Worm (Caenorhabditis elegans): ENCODE data around the gene sucg-1.

DNA sequence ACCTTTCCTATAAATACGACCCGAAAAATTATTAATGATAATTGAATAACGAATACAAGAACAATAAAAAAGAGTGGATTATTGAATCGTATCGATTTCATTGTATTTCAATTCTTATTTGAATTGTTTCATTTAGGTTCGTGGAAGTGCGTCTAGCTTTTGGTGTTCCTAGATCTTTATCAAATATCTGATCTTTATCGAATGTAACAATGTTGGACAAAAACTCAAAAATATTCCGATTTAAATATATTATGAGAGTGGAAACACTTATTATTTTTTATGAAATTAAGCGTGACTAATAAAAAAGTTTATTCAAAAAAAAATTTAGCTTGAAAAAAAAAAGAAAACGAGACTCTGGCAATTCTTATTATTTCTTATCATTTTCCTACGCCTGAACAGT, 3.2 kb downstream of the sucg-1 start, which contains the start of the genes C50F7.9 and C50F7.3:
- TF ChIP-seq lin-13 (GFP tag; optimal IDR thresholded peaks at IDR 0.05) (no peak), elt-3 (tag; optimal IDR thresholded peaks at IDR 0.05) (no peak), dmd-4 (tag; optimal IDR thresholded peaks at IDR 0.05) (no peak)

Measured in whole organism, L2 larva.